Worm (Caenorhabditis elegans) whole organism, late embryonic: Measurements from ENCODE around the gene ptr-14.

ENCODE experiments used
- C08G9.2 ChIP-seq: sonication (generic microtip); optimal IDR thresholded peaks from 2 replicates; lab custom pipeline; 2016; ENCODE audit warnings: mild to moderate bottlenecking, missing genetic modification characterization, moderate library complexity, missing compliant biosample characterization
- K09A11.1 ChIP-seq: sonication (generic microtip); optimal IDR thresholded peaks from 2 replicates; lab custom pipeline; 2017; ENCODE audit warnings: antibody characterized with exemption, mild to moderate bottlenecking, missing genetic modification characterization, missing compliant biosample characterization; ENCODE audit not compliant: insufficient read depth
- ama-1 ChIP-seq: fragments of 150-350 bp; optimal IDR thresholded peaks from 2 replicates; lab custom pipeline; 2014
- ceh-14 ChIP-seq: sonication (generic microtip); optimal IDR thresholded peaks from 2 replicates; lab custom pipeline; 2016; ENCODE audit warnings: missing genotype, missing genetic modification characterization, missing compliant biosample characterization
- ceh-18 ChIP-seq: sonication (generic microtip); optimal IDR thresholded peaks from 2 replicates; lab custom pipeline; 2016; ENCODE audit warnings: missing genetic modification characterization, missing compliant biosample characterization
- ceh-2 ChIP-seq: sonication (generic microtip); optimal IDR thresholded peaks from 2 replicates; lab custom pipeline; 2016; ENCODE audit warnings: missing genotype, missing genetic modification characterization, missing compliant biosample characterization
- ceh-24 ChIP-seq: sonication (generic microtip); optimal IDR thresholded peaks from 2 replicates; lab custom pipeline; 2016; ENCODE audit warnings: mild to moderate bottlenecking, missing genetic modification characterization, missing compliant biosample characterization
- ceh-30 ChIP-seq: fragments of 150-350 bp; optimal IDR thresholded peaks from 2 replicates; lab custom pipeline; 2014; ENCODE audit warnings: missing biosample characterization, missing genetic modification characterization
- ceh-34 ChIP-seq: sonication (generic microtip); optimal IDR thresholded peaks from 2 replicates; lab custom pipeline; 2016; ENCODE audit warnings: mild to moderate bottlenecking, missing genetic modification characterization, missing compliant biosample characterization
- ceh-45 ChIP-seq: fragments of 200-800 bp; sonication (Bioruptor generic); IDR thresholded peaks from 2 replicates; pipeline ENCODE4 v1.3.6; 2022; ENCODE audit warnings: missing genetic modification reagents, missing genetic modification characterization, missing compliant biosample characterization
- ceh-6 ChIP-seq: fragments of 200-800 bp; sonication (Bioruptor generic); optimal IDR thresholded peaks from 2 replicates; lab custom pipeline; 2018; ENCODE audit warnings: mild to moderate bottlenecking, missing genetic modification characterization, missing compliant biosample characterization
- che-1 ChIP-seq: sonication (generic microtip); optimal IDR thresholded peaks from 2 replicates; lab custom pipeline; 2016; ENCODE audit warnings: mild to moderate bottlenecking, missing genetic modification characterization, missing compliant biosample characterization
- dmd-4 ChIP-seq: sonication (generic microtip); optimal IDR thresholded peaks from 2 replicates; lab custom pipeline; 2016; ENCODE audit warnings: borderline replicate concordance, missing genetic modification characterization, missing compliant biosample characterization
- elt-2 ChIP-seq: sonication (generic microtip); optimal IDR thresholded peaks from 2 replicates; lab custom pipeline; 2016; ENCODE audit warnings: missing genetic modification reagents, missing genetic modification characterization, missing compliant biosample characterization
- elt-4 ChIP-seq: sonication (generic microtip); optimal IDR thresholded peaks from 2 replicates; lab custom pipeline; 2016; ENCODE audit warnings: missing genetic modification characterization, missing compliant biosample characterization
- fkh-6 ChIP-seq: sonication (generic microtip); optimal IDR thresholded peaks from 2 replicates; lab custom pipeline; 2016; ENCODE audit warnings: missing genetic modification characterization, missing compliant biosample characterization
- hlh-13 ChIP-seq: fragments of 200-800 bp; sonication (Bioruptor generic); optimal IDR thresholded peaks from 2 replicates; lab custom pipeline; 2018; ENCODE audit warnings: mild to moderate bottlenecking, missing genetic modification characterization, missing compliant biosample characterization
- hlh-15 ChIP-seq: sonication (generic microtip); optimal IDR thresholded peaks from 2 replicates; lab custom pipeline; 2016; ENCODE audit warnings: missing genetic modification characterization, missing compliant biosample characterization
- hlh-30 ChIP-seq: sonication (generic microtip); optimal IDR thresholded peaks from 2 replicates; lab custom pipeline; 2017; ENCODE audit warnings: antibody characterized with exemption, missing genetic modification characterization, missing compliant biosample characterization; ENCODE audit not compliant: insufficient read depth
- hlh-8 ChIP-seq: sonication (generic microtip); optimal IDR thresholded peaks from 2 replicates; lab custom pipeline; 2016; ENCODE audit warnings: missing genotype, missing genetic modification characterization, missing compliant biosample characterization
- lin-11 ChIP-seq: fragments of 200-800 bp; sonication (Bioruptor generic); optimal IDR thresholded peaks from 2 replicates; lab custom pipeline; 2018; ENCODE audit warnings: mild to moderate bottlenecking, missing genetic modification characterization, missing compliant biosample characterization
- mec-3 ChIP-seq: sonication (generic microtip); optimal IDR thresholded peaks from 2 replicates; lab custom pipeline; 2016; ENCODE audit warnings: borderline replicate concordance, missing genetic modification characterization, missing compliant biosample characterization
- nfya-1 ChIP-seq: sonication (generic microtip); optimal IDR thresholded peaks from 2 replicates; lab custom pipeline; 2017; ENCODE audit warnings: missing genetic modification characterization, mild to moderate bottlenecking, missing compliant biosample characterization, antibody characterized with exemption, moderate library complexity
- nhr-232 ChIP-seq: sonication (generic microtip); optimal IDR thresholded peaks from 2 replicates; lab custom pipeline; 2016; ENCODE audit warnings: missing genetic modification characterization, missing compliant biosample characterization
- npax-4 ChIP-seq: sonication (generic microtip); optimal IDR thresholded peaks from 2 replicates; lab custom pipeline; 2016; ENCODE audit warnings: missing genetic modification characterization, missing compliant biosample characterization
- odd-2 ChIP-seq: sonication (generic microtip); optimal IDR thresholded peaks from 2 replicates; lab custom pipeline; 2017; ENCODE audit warnings: antibody characterized with exemption, mild to moderate bottlenecking, missing genetic modification characterization, missing compliant biosample characterization
- pag-3 ChIP-seq: sonication (generic microtip); optimal IDR thresholded peaks from 2 replicates; lab custom pipeline; 2016; ENCODE audit warnings: missing compliant biosample characterization, missing genetic modification characterization, borderline replicate concordance
- pat-9 ChIP-seq: fragments of 200-800 bp; sonication (Bioruptor generic); optimal IDR thresholded peaks from 2 replicates; lab custom pipeline; 2018; ENCODE audit warnings: mild to moderate bottlenecking, missing genetic modification characterization, moderate library complexity, missing compliant biosample characterization
- pax-1 ChIP-seq: fragments of 150-350 bp; optimal IDR thresholded peaks from 2 replicates; lab custom pipeline; 2014; ENCODE audit warnings: missing biosample characterization, missing genetic modification characterization
- pha-4 ChIP-seq: fragments of 150-350 bp; optimal IDR thresholded peaks from 2 replicates; lab custom pipeline; 2018; ENCODE audit warnings: missing biosample characterization, missing genetic modification reagents, missing genetic modification characterization
- ref-2 ChIP-seq: sonication (generic microtip); optimal IDR thresholded peaks from 2 replicates; lab custom pipeline; 2016; ENCODE audit warnings: missing genetic modification characterization, missing compliant biosample characterization
- sox-2 ChIP-seq: fragments of 200-800 bp; sonication (Bioruptor generic); IDR thresholded peaks from 2 replicates; pipeline ENCODE4 v1.3.6; 2022; ENCODE audit warnings: missing genetic modification reagents, missing genetic modification characterization, missing compliant biosample characterization
- sox-4 ChIP-seq: sonication (generic microtip); optimal IDR thresholded peaks from 2 replicates; lab custom pipeline; 2017; ENCODE audit warnings: mild to moderate bottlenecking, missing genetic modification characterization, inconsistent platforms, missing compliant biosample characterization
- syd-9 ChIP-seq: sonication (generic microtip); optimal IDR thresholded peaks from 2 replicates; lab custom pipeline; 2016; ENCODE audit warnings: mild to moderate bottlenecking, missing genetic modification characterization, moderate library complexity, missing compliant biosample characterization
- tbx-2 ChIP-seq: sonication (generic microtip); optimal IDR thresholded peaks from 2 replicates; lab custom pipeline; 2016; ENCODE audit warnings: missing genetic modification characterization, missing compliant biosample characterization
- tbx-7 ChIP-seq: sonication (generic microtip); optimal IDR thresholded peaks from 2 replicates; lab custom pipeline; 2016; ENCODE audit warnings: missing genotype, missing genetic modification characterization, missing compliant biosample characterization
- ttx-3 ChIP-seq: sonication (generic microtip); optimal IDR thresholded peaks from 2 replicates; lab custom pipeline; 2016; ENCODE audit warnings: missing genetic modification reagents, missing genetic modification characterization, missing compliant biosample characterization
- unc-42 ChIP-seq: sonication (generic microtip); optimal IDR thresholded peaks from 2 replicates; lab custom pipeline; 2016; ENCODE audit warnings: missing genotype, missing genetic modification characterization, missing compliant biosample characterization
- unc-55 ChIP-seq: sonication (generic microtip); optimal IDR thresholded peaks from 2 replicates; lab custom pipeline; 2017; ENCODE audit warnings: missing biosample characterization, missing genetic modification reagents, missing genetic modification characterization
- zip-5 ChIP-seq: sonication (generic microtip); optimal IDR thresholded peaks from 2 replicates; lab custom pipeline; 2016; ENCODE audit warnings: missing genetic modification characterization, missing compliant biosample characterization
- ztf-16 ChIP-seq: sonication (generic microtip); optimal IDR thresholded peaks from 2 replicates; lab custom pipeline; 2017; ENCODE audit warnings: missing genetic modification characterization, missing compliant biosample characterization

ptr-14 gene

DNA sequence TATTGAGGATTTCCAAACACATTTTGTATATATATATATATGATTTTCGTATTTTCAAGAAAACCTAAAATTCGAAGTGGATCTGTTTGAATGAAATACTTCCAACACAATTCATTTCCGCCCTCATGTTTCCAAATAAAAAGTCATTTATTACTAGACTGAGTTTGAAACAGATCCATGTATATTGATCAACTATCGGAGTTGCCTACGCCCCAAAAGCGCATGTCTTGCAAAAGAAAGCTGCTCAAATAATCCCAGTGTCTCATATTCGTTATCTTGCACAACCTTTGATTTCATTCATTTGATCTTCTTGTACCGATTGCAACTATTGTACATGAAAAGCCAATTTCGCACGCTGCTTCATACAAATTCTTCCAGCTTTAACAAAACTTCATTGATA lies 12.6 kb upstream of the ptr-14 start, which contains the start of gene R09H10.2:
Gene R09H10.2, plus strand, starts transcription at position 301 of the 400 bp plus-strand sequence.
- no peak for TF ChIP-seq hlh-8 (tag; lab: Kevin White, UChicago)
- TF ChIP-seq ceh-30 (tag; lab: Kevin White, UChicago) = no peak
- TF ChIP-seq hlh-13 = no peak
- no peak for TF ChIP-seq mec-3 (tag; lab: Kevin White, UChicago)
- no peak for TF ChIP-seq npax-4 (tag; lab: Kevin White, UChicago)
- TF ChIP-seq ceh-45 (GFP tag; lab: Robert Waterston, UW) = no peak
- TF ChIP-seq sox-4 (tag; lab: Kevin White, UChicago) = no peak
- TF ChIP-seq K09A11.1 (tag; lab: Kevin White, UChicago) = no peak
- TF ChIP-seq elt-4 (tag; lab: Kevin White, UChicago) = no peak
- no peak for TF ChIP-seq hlh-15 (tag; lab: Kevin White, UChicago)
- TF ChIP-seq odd-2 (tag; lab: Kevin White, UChicago) = no peak
- TF ChIP-seq ref-2 (tag; lab: Kevin White, UChicago) = no peak
- TF ChIP-seq ceh-2 (tag; lab: Kevin White, UChicago) = no peak
- no peak for TF ChIP-seq dmd-4
- TF ChIP-seq ceh-34 (tag; lab: Kevin White, UChicago) = no peak
- TF ChIP-seq ceh-14 (tag; lab: Kevin White, UChicago) = no peak

- peak; percentile 21 for TF ChIP-seq elt-2
- no peak for TF ChIP-seq ceh-18 (tag; lab: Kevin White, UChicago)
Measured at ce11 chrIV:10606575-10607080, 8.6 kb upstream of the ptr-14 start, which contains the start of gene R09H10.3. TSS of gene R09H10.3 (plus strand) at chrIV:10607030.

DNA sequence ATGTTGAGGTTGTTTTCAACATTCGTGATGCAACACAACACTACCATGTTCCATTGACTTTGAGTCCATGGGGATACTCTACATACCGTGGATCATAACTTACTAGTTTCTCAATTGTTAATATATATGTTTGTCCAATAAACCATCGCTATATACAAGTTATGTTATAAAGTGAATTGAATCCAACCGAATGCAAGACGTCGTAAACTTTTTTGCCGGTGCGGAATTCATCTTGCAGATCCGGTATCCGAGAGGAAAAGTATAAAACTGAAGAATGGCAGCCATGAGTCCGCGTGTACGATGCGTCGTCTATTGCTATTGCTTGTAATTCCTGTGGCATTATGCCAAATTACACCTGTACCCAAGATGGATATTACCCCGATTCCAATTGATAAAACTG lies 7.0 kb upstream of the ptr-14 start, which contains the start of gene R09H10.6:
Gene R09H10.6, plus strand, starts transcription at position 301 of the 400 bp plus-strand sequence.
- TF ChIP-seq dmd-4 (no peak), pat-9 (tag; lab: Kevin White, UChicago) (no peak), sox-2 (GFP tag; lab: Robert Waterston, UW) (no peak), ceh-18 (tag; lab: Kevin White, UChicago) (no peak), unc-55 (no peak), ama-1 (no peak), syd-9 (tag; lab: Kevin White, UChicago) (no peak), fkh-6 (tag; lab: Kevin White, UChicago) (no peak), ceh-24 (no peak), tbx-7 (tag; lab: Kevin White, UChicago) (no peak), nfya-1 (tag; lab: Kevin White, UChicago) (no peak), C08G9.2 (no peak), elt-2 (no peak), ceh-14 (tag; lab: Kevin White, UChicago) (no peak)

- TF ChIP-seq tbx-2 (tag; lab: Kevin White, UChicago) (no peak), ceh-6 (GFP tag; lab: Kevin White, UChicago) (no peak)
- TF ChIP-seq, all 69 proteins: peak for 0
Measured at ce11 chrIV:10609920-10610319, 5.3 kb upstream of the ptr-14 start.

- TF ChIP-seq lin-11 (tag; lab: Kevin White, UChicago) (no peak), tbx-2 (tag; lab: Kevin White, UChicago) (no peak), zip-5 (tag; lab: Kevin White, UChicago) (no peak), che-1 (no peak), ceh-45 (GFP tag; lab: Robert Waterston, UW) (no peak), ref-2 (tag; lab: Kevin White, UChicago) (no peak), pha-4 (tag; lab: Kevin White, UChicago) (no peak), npax-4 (tag; lab: Kevin White, UChicago) (no peak), pax-1 (tag; lab: Kevin White, UChicago) (no peak), ceh-30 (tag; lab: Kevin White, UChicago) (no peak), ztf-16 (tag; lab: Kevin White, UChicago) (no peak), ttx-3 (tag; lab: Kevin White, UChicago) (no peak), unc-42 (tag; lab: Kevin White, UChicago) (no peak), hlh-30 (no peak), nhr-232 (tag; lab: Kevin White, UChicago) (no peak), fkh-6 (tag; lab: Kevin White, UChicago) (no peak), ceh-14 (tag; lab: Kevin White, UChicago) (no peak), pag-3 (no peak)
- TF ChIP-seq, all 69 proteins: peak for 0
Measured at ce11 chrIV:10612281-10612680, 2.9 kb upstream of the ptr-14 start.
